Worm (Caenorhabditis elegans) whole organism, L3 larva: ENCODE data around the gene srbc-41.

Experiments used
- ZK546.5 ChIP-seq: sonication (generic microtip); optimal IDR thresholded peaks from 2 replicates; lab custom pipeline; 2017; ENCODE audit warnings: missing biosample characterization, missing genetic modification characterization
- aly-2 ChIP-seq: fragments of 150-350 bp; optimal IDR thresholded peaks from 2 replicates; lab custom pipeline; 2014; ENCODE audit warnings: missing biosample characterization, missing genetic modification characterization
- ama-1 ChIP-seq: fragments of 150-350 bp; optimal IDR thresholded peaks from 2 replicates; lab custom pipeline; 2018
- ceh-28 ChIP-seq: fragments of 150-350 bp; optimal IDR thresholded peaks from 2 replicates; lab custom pipeline; 2014; ENCODE audit warnings: missing biosample characterization, missing genetic modification reagents, missing genetic modification characterization
- ceh-82 ChIP-seq: fragments of 150-350 bp; optimal IDR thresholded peaks from 2 replicates; lab custom pipeline; 2014; ENCODE audit warnings: missing biosample characterization, missing genetic modification characterization
- ceh-9 ChIP-seq: sonication (generic microtip); optimal IDR thresholded peaks from 2 replicates; lab custom pipeline; 2018; ENCODE audit warnings: missing biosample characterization, missing genetic modification characterization
- egl-27 ChIP-seq: sonication (generic microtip); optimal IDR thresholded peaks from 4 replicates; lab custom pipeline; 2017; ENCODE audit warnings: missing biosample characterization, missing genetic modification reagents, missing genetic modification characterization
- egl-5 ChIP-seq: fragments of 150-350 bp; optimal IDR thresholded peaks from 2 replicates; lab custom pipeline; 2017; ENCODE audit warnings: missing biosample characterization, missing genetic modification reagents, missing genetic modification characterization, inconsistent platforms
- elt-1 ChIP-seq: fragments of 150-350 bp; optimal IDR thresholded peaks from 2 replicates; lab custom pipeline; 2014; ENCODE audit warnings: missing biosample characterization, missing genetic modification characterization
- elt-2 ChIP-seq: sonication (generic microtip); optimal IDR thresholded peaks from 2 replicates; lab custom pipeline; 2016; ENCODE audit warnings: missing genetic modification reagents, mild to moderate bottlenecking, missing genetic modification characterization, missing compliant biosample characterization
- eor-1 ChIP-seq, 2 experiments: fragments of 150-350 bp; optimal IDR thresholded peaks; 2 replicates each; lab custom pipeline; 2014 to 2018; ENCODE audit warnings: missing biosample characterization in 2 of 2, missing genetic modification characterization in 2 of 2
- fkh-2 ChIP-seq: fragments of 150-350 bp; optimal IDR thresholded peaks from 2 replicates; lab custom pipeline; 2014; ENCODE audit warnings: missing biosample characterization, missing genetic modification reagents, missing genetic modification characterization
- jun-1 ChIP-seq: fragments of 150-350 bp; optimal IDR thresholded peaks from 2 replicates; lab custom pipeline; 2014; ENCODE audit warnings: missing biosample characterization, missing genetic modification reagents, missing genetic modification characterization
- lin-15B ChIP-seq: fragments of 150-350 bp; optimal IDR thresholded peaks from 2 replicates; lab custom pipeline; 2014; ENCODE audit warnings: missing biosample characterization, missing genetic modification characterization
- lin-39 ChIP-seq: fragments of 150-350 bp; optimal IDR thresholded peaks from 2 replicates; lab custom pipeline; 2018; ENCODE audit warnings: missing biosample characterization, missing genetic modification reagents, missing genetic modification characterization
- lsy-12 ChIP-seq: sonication (generic microtip); optimal IDR thresholded peaks from 2 replicates; lab custom pipeline; 2016; ENCODE audit warnings: mild to moderate bottlenecking, missing genetic modification characterization, missing compliant biosample characterization
- mdl-1 ChIP-seq: fragments of 150-350 bp; optimal IDR thresholded peaks from 2 replicates; lab custom pipeline; 2014; ENCODE audit warnings: missing biosample characterization, missing genetic modification characterization
- nhr-12 ChIP-seq: fragments of 150-350 bp; optimal IDR thresholded peaks from 2 replicates; lab custom pipeline; 2014; ENCODE audit warnings: missing biosample characterization, missing genetic modification characterization
- nhr-23 ChIP-seq: fragments of 150-350 bp; optimal IDR thresholded peaks from 2 replicates; lab custom pipeline; 2014; ENCODE audit warnings: missing biosample characterization, missing genetic modification reagents, missing genetic modification characterization
- nhr-25 ChIP-seq: sonication (generic microtip); optimal IDR thresholded peaks from 2 replicates; lab custom pipeline; 2017; ENCODE audit warnings: missing biosample characterization, missing genetic modification characterization
- nhr-28 ChIP-seq: fragments of 150-350 bp; optimal IDR thresholded peaks from 2 replicates; lab custom pipeline; 2014; ENCODE audit warnings: missing biosample characterization, missing genetic modification characterization
- nhr-43 ChIP-seq: sonication (generic microtip); optimal IDR thresholded peaks from 2 replicates; lab custom pipeline; 2016; ENCODE audit warnings: mild to moderate bottlenecking, missing genetic modification characterization, missing compliant biosample characterization; ENCODE audit not compliant: poor library complexity, severe bottlenecking
- nhr-67 ChIP-seq: fragments of 150-350 bp; optimal IDR thresholded peaks from 2 replicates; lab custom pipeline; 2014; ENCODE audit warnings: missing biosample characterization, missing genetic modification characterization
- nhr-76 ChIP-seq: fragments of 150-350 bp; sonication (generic microtip); optimal IDR thresholded peaks from 5 replicates; lab custom pipeline; 2014; ENCODE audit warnings: missing biosample characterization, missing genetic modification characterization
- pha-4 ChIP-seq: fragments of 150-350 bp; optimal IDR thresholded peaks from 2 replicates; lab custom pipeline; 2014; ENCODE audit warnings: missing biosample characterization, missing genetic modification reagents, missing genetic modification characterization
- pqm-1 ChIP-seq: fragments of 150-350 bp; optimal IDR thresholded peaks from 2 replicates; lab custom pipeline; 2017; ENCODE audit warnings: missing biosample characterization, missing genetic modification characterization, inconsistent platforms
- sea-2 ChIP-seq: fragments of 150-350 bp; sonication (generic microtip); optimal IDR thresholded peaks from 4 replicates; lab custom pipeline; 2014; ENCODE audit warnings: missing biosample characterization, missing genetic modification reagents, missing genetic modification characterization
- tbx-2 ChIP-seq: sonication (generic microtip); optimal IDR thresholded peaks from 2 replicates; lab custom pipeline; 2016; ENCODE audit warnings: mild to moderate bottlenecking, missing genetic modification characterization, missing compliant biosample characterization
- zag-1 ChIP-seq: fragments of 150-350 bp; optimal IDR thresholded peaks from 2 replicates; lab custom pipeline; 2014; ENCODE audit warnings: missing biosample characterization, missing genetic modification characterization
- ztf-11 ChIP-seq: fragments of 150-350 bp; optimal IDR thresholded peaks from 2 replicates; lab custom pipeline; 2014; ENCODE audit warnings: missing biosample characterization, missing genetic modification characterization
- ztf-4 ChIP-seq: fragments of 150-350 bp; optimal IDR thresholded peaks from 2 replicates; lab custom pipeline; 2014; ENCODE audit warnings: missing biosample characterization, missing genetic modification characterization

srbc-41 gene

DNA sequence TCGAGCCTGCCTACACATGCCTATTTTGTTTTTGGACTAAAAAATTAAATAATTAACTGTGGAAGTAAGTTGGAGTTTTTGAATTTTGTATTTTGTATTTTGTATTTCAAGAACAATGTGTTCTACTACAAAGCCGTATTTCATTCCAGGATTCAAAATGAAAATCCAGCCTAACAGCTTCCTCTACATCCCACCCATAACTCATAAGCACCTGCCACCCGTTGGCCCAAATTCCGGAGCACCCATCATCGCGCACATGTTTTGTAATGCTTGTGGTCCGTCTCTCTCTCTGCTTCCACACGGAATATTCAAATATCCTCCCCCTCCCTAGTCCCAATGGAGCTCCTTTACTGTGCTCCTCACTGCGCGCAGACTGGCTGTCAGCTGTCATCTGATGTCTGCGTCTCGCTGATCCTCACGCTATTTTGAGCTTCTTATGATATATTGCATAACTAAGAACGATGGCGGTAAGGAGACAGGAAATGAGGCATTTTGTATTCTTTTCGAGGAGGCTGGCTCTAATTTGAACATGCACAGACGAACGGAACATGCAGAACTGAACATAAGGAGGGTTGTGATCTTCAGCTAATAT is 39.0 kb downstream of the srbc-41 start:
- TF ChIP-seq ceh-28 (tag; lab: Kevin White, UChicago) (no peak), nhr-23 (no peak), eor-1 (tag; optimal IDR thresholded peaks at IDR 0.05; lab: Kevin White, UChicago) (no peak), tbx-2 (tag; lab: Kevin White, UChicago) (no peak), fkh-2 (tag; lab: Kevin White, UChicago) (no peak), ceh-9 (tag; lab: Kevin White, UChicago) (no peak), lin-39 (no peak), nhr-28 (no peak), zag-1 (tag; lab: Kevin White, UChicago) (no peak), ceh-82 (tag; lab: Kevin White, UChicago) (no peak), ztf-4 (tag; lab: Kevin White, UChicago) (no peak), nhr-12 (no peak), nhr-67 (tag; lab: Kevin White, UChicago) (no peak), pqm-1 (no peak), lsy-12 (no peak)

DNA sequence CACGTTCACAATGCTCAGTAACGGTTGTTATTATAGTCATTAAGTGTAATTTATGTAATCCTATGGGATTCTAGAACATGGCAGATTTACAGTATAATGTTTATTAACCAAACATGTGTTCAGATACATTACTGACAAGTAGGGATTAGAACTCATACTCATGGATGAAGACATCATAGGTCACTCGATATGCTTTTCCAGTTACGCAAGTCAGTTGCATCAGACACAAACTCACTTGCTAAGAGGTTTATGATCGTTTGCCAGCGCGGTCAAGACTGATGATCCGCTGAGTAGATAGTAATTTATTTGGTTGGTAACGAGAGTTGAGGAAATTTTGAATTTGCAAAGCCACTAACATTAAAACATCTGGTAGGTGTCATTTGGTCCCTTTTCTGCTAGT is 40.0 kb downstream of the srbc-41 start:
- TF ChIP-seq elt-2 (no peak), ceh-9 (tag; lab: Kevin White, UChicago) (no peak), nhr-76 (no peak), pqm-1 (no peak)

DNA sequence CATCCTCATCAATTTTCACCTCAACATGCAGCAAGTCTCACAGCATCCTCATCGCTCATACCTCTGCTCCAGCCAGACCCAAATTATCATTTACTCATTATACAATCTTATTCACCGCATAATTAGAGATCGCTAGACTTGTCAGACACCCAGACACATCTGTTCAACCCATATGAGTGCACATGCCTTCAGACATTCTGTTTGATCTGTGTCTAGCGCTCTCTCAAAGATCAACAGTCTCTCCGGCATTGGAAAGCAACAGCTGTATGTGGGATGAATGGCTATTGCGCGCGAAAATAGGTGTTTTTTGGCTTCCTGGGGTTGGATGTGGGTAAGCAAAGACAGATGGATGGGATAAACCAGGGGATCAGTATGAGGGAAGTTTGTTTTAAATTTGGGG is 42.0 kb downstream of the srbc-41 start:
- no peak for TF ChIP-seq ama-1 (lab: Kevin White, UChicago)
- TF ChIP-seq egl-5 (tag; lab: Kevin White, UChicago), result no peak
- TF ChIP-seq jun-1 (tag; lab: Kevin White, UChicago), result no peak
- no peak for TF ChIP-seq sea-2 (GFP tag; lab: Kevin White, UChicago)
- no peak for TF ChIP-seq mdl-1 (tag; lab: Kevin White, UChicago)
- no peak for TF ChIP-seq fkh-2 (tag; lab: Kevin White, UChicago)
- no peak for TF ChIP-seq ztf-4 (tag; lab: Kevin White, UChicago)
- TF ChIP-seq nhr-12, result no peak
- no peak for TF ChIP-seq lin-39
- no peak for TF ChIP-seq elt-1
- no peak for TF ChIP-seq ceh-9 (tag; lab: Kevin White, UChicago)
- no peak for TF ChIP-seq ceh-82 (tag; lab: Kevin White, UChicago)
- TF ChIP-seq, all 47 proteins: peak for 0

DNA sequence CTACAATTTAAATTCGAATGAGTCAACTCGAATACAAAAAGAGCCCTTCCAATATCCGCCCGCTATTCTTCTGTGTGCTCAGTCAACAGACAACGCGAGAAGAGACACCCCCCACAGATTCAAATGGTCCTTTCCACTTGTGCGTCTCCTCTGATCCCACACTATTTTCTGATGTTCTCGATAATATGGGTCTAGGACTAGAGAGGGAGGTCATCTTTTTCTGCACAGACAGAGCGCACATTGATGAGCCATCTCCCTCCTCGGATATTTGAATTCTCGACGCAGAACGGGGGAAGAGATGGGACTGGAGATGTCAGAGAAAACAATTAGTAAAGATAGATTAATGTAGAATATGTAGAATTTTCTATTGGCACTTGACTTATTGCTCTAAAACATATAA is 43.9 kb downstream of the srbc-41 start:
- no peak for TF ChIP-seq nhr-25 (tag; lab: Kevin White, UChicago)
- no peak for TF ChIP-seq mdl-1 (tag; lab: Kevin White, UChicago)

DNA sequence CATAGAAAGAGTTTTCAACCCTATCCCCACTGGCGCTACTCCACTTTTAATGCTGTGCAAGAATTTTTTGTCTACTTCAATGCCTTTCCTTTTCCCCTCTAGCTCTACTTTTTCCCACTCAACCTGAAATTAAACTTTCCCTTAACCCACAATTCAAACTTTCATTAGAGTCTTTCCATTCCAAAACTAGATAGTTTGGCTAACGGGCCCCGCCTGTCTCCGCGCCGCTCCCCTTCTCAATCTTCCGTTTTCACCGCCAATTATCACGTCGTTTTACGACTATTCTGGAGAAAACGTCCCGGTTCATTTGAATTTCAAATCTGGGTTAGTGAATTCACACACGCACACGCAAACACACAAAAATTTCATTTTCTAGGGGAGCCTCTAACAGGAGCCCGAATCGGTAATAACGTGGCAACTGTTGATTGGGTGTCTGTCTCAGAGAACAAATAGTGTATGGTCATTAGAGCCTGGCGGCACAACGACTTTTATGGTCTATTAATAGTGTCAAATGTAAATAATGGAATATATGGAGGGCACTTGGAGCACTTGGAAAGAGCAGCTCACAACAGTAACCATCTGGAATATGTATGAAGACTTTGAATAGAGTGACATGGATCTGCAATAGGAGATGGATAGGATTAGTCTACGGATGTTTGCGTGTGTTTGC is 44.7 kb downstream of the srbc-41 start:
- TF ChIP-seq ZK546.5 (tag; lab: Kevin White, UChicago) (no peak), nhr-43 (tag; lab: Kevin White, UChicago) (no peak), aly-2 (tag; lab: Kevin White, UChicago) (no peak), ceh-9 (tag; lab: Kevin White, UChicago) (no peak), pha-4 (tag; lab: Kevin White, UChicago) (peak; percentile 21), sea-2 (GFP tag; lab: Kevin White, UChicago) (no peak), nhr-28 (no peak), ceh-82 (tag; lab: Kevin White, UChicago) (no peak)

DNA sequence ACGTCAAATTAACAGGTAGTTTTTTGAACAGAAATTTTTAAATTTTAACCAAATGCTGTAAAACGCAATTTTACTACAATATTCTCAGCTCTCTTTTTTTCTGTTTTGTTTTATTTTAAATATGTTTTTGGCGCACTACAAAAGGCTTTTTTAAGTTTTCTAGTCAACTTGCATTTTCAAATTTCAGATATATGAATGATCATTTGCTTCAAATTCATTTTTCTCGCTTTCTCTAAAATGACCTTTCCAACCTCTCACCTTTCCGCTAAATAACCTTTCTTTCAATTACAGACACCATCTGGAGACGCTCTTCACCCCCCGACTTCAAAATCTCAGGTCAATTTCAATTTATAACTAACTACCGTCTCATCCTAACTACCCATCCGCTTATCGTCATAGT is 47.9 kb downstream of the srbc-41 start, which contains the start of gene cdc-25.2:
Gene cdc-25.2, plus strand, starts transcription at position 301 of the 400 bp plus-strand sequence.
- TF ChIP-seq ztf-11 (tag; lab: Kevin White, UChicago) (no peak), egl-27 (no peak), elt-2 (no peak), eor-1 (tag; optimal IDR thresholded peaks at IDR 0.05; lab: Kevin White, UChicago) (no peak), pqm-1 (no peak), ceh-28 (tag; lab: Kevin White, UChicago) (no peak), lin-15B (tag; lab: Kevin White, UChicago) (no peak), mdl-1 (tag; lab: Kevin White, UChicago) (no peak), lsy-12 (no peak), elt-1 (no peak), ZK546.5 (tag; lab: Kevin White, UChicago) (no peak), nhr-43 (tag; lab: Kevin White, UChicago) (no peak), nhr-76 (no peak)
